Fruit fly (Drosophila melanogaster) whole organism, embryonic: ENCODE data around the gene Iru.

Experiments
- Adf1 ChIP-seq: fragments of 200-800 bp; sonication (Bioruptor generic); IDR thresholded peaks from 2 replicates; pipeline ENCODE4 v1.3.6; 2022; ENCODE audit warnings: missing biosample characterization, missing genetic modification characterization
- Asciz ChIP-seq: fragments of 200-800 bp; sonication (Bioruptor generic); optimal IDR thresholded peaks from 2 replicates; lab custom pipeline; 2017; ENCODE audit warnings: missing biosample characterization, mild to moderate bottlenecking, missing genetic modification characterization, missing genetic modification reagents
- Bteb2 ChIP-seq: fragments of 200-800 bp; sonication (Bioruptor generic); optimal IDR thresholded peaks from 2 replicates; lab custom pipeline; 2016; ENCODE audit warnings: missing biosample characterization, missing genetic modification characterization
- CG10462 ChIP-seq: fragments of 200-800 bp; sonication (Bioruptor generic); optimal IDR thresholded peaks from 2 replicates; lab custom pipeline; 2016; ENCODE audit warnings: missing biosample characterization, missing genetic modification characterization
- CG11085 ChIP-seq: fragments of 200-800 bp; sonication (Bioruptor generic); IDR thresholded peaks from 2 replicates; pipeline ENCODE4 v1.3.6; 2022; ENCODE audit warnings: missing biosample characterization, missing genetic modification characterization
- CG12155 ChIP-seq: fragments of 200-800 bp; sonication (Bioruptor generic); optimal IDR thresholded peaks from 3 replicates; lab custom pipeline; 2016; ENCODE audit warnings: missing biosample characterization, missing genetic modification characterization
- CG13123 ChIP-seq: fragments of 200-800 bp; sonication (Bioruptor generic); optimal IDR thresholded peaks from 2 replicates; lab custom pipeline; 2016; ENCODE audit warnings: missing biosample characterization, missing genetic modification characterization
- CG13296 ChIP-seq: fragments of 200-800 bp; sonication (Bioruptor generic); optimal IDR thresholded peaks from 3 replicates; lab custom pipeline; 2018; ENCODE audit warnings: missing biosample characterization, mild to moderate bottlenecking, missing genetic modification characterization
- CG15514 ChIP-seq: fragments of 200-800 bp; sonication (Bioruptor generic); optimal IDR thresholded peaks from 3 replicates; lab custom pipeline; 2017; ENCODE audit warnings: missing biosample characterization, missing genetic modification characterization, mild to moderate bottlenecking, moderate library complexity, missing genetic modification reagents
- CG16863 ChIP-seq: fragments of 200-800 bp; sonication (Bioruptor generic); optimal IDR thresholded peaks from 3 replicates; lab custom pipeline; 2016; ENCODE audit warnings: missing biosample characterization, missing genetic modification characterization
- CG17612 ChIP-seq: fragments of 200-800 bp; sonication (Bioruptor generic); IDR thresholded peaks from 2 replicates; pipeline ENCODE4 v1.3.6; 2022; ENCODE audit warnings: missing biosample characterization, missing genetic modification characterization
- CG2199 ChIP-seq: fragments of 200-800 bp; sonication (Bioruptor generic); IDR thresholded peaks from 3 replicates; pipeline ENCODE4 v1.3.6; 2022; ENCODE audit warnings: missing biosample characterization, missing genetic modification characterization
- CG31224 ChIP-seq: fragments of 200-800 bp; sonication (Bioruptor generic); IDR thresholded peaks from 2 replicates; pipeline ENCODE4 v1.3.6; 2022; ENCODE audit warnings: missing biosample characterization, missing genetic modification characterization
- CG31365 ChIP-seq: fragments of 200-800 bp; sonication (Bioruptor generic); optimal IDR thresholded peaks from 2 replicates; lab custom pipeline; 2018; ENCODE audit warnings: missing biosample characterization, mild to moderate bottlenecking, missing genetic modification characterization
- CG4282 ChIP-seq: fragments of 200-800 bp; sonication (Bioruptor generic); optimal IDR thresholded peaks from 2 replicates; lab custom pipeline; 2016; ENCODE audit warnings: missing biosample characterization, missing genetic modification characterization
- CG5245 ChIP-seq: fragments of 200-800 bp; sonication (Bioruptor generic); optimal IDR thresholded peaks from 3 replicates; lab custom pipeline; 2016; ENCODE audit warnings: missing biosample characterization, missing genetic modification characterization
- CG6254 ChIP-seq: fragments of 200-800 bp; sonication (Bioruptor generic); optimal IDR thresholded peaks from 3 replicates; lab custom pipeline; 2017; ENCODE audit warnings: mild to moderate bottlenecking, missing biosample characterization, missing genetic modification reagents, missing genetic modification characterization
- CG8359 ChIP-seq: fragments of 200-800 bp; sonication (Bioruptor generic); optimal IDR thresholded peaks from 2 replicates; lab custom pipeline; 2017; ENCODE audit warnings: missing biosample characterization, mild to moderate bottlenecking, missing genetic modification characterization, borderline replicate concordance
- CG8765 ChIP-seq: fragments of 200-800 bp; sonication (Bioruptor generic); IDR thresholded peaks from 2 replicates; pipeline ENCODE4 v1.3.6; 2022; ENCODE audit warnings: missing biosample characterization, missing genetic modification characterization
- CG9932 ChIP-seq: fragments of 200-800 bp; sonication (Bioruptor generic); IDR thresholded peaks from 2 replicates; pipeline ENCODE4 v1.3.6; 2022; ENCODE audit warnings: missing biosample characterization, missing genetic modification characterization
- Deaf1 ChIP-seq: fragments of 200-800 bp; optimal IDR thresholded peaks from 3 replicates; lab custom pipeline; 2019; ENCODE audit warnings: missing biosample characterization, mild to moderate bottlenecking, missing genetic modification characterization, moderate library complexity
- Dp ChIP-seq: fragments of 200-800 bp; sonication (Bioruptor generic); optimal IDR thresholded peaks from 2 replicates; lab custom pipeline; 2018; ENCODE audit warnings: missing biosample characterization, mild to moderate bottlenecking, missing genetic modification characterization, moderate library complexity
- Drgx ChIP-seq: fragments of 200-800 bp; sonication (Bioruptor generic); IDR thresholded peaks from 2 replicates; pipeline ENCODE4 v1.3.6; 2022; ENCODE audit warnings: missing biosample characterization, missing genetic modification characterization
- Fer2 ChIP-seq: fragments of 200-800 bp; sonication (Bioruptor generic); optimal IDR thresholded peaks from 2 replicates; lab custom pipeline; 2018; ENCODE audit warnings: missing biosample characterization, mild to moderate bottlenecking, missing genetic modification characterization, moderate library complexity
- Gsc ChIP-seq: fragments of 200-800 bp; sonication (Bioruptor generic); IDR thresholded peaks from 2 replicates; pipeline ENCODE4 v1.3.6; 2022; ENCODE audit warnings: missing biosample characterization, missing genetic modification characterization
- Meics ChIP-seq: fragments of 200-800 bp; sonication (Bioruptor generic); optimal IDR thresholded peaks from 2 replicates; lab custom pipeline; 2017; ENCODE audit warnings: missing biosample characterization, mild to moderate bottlenecking, missing genetic modification characterization
- NC2β ChIP-seq: fragments of 200-800 bp; sonication (Bioruptor generic); optimal IDR thresholded peaks from 2 replicates; lab custom pipeline; 2016; ENCODE audit warnings: missing biosample characterization, missing genetic modification characterization
- Nf-YA ChIP-seq: fragments of 200-800 bp; sonication (Bioruptor generic); IDR thresholded peaks from 2 replicates; pipeline ENCODE4 v1.3.6; 2022; ENCODE audit warnings: missing biosample characterization, missing genetic modification characterization
- Poxn ChIP-seq: fragments of 200-800 bp; sonication (Bioruptor generic); IDR thresholded peaks from 2 replicates; pipeline ENCODE4 v1.3.6; 2022; ENCODE audit warnings: missing biosample characterization, missing genetic modification characterization
- Ravus ChIP-seq: fragments of 200-800 bp; sonication (Bioruptor generic); IDR thresholded peaks from 2 replicates; pipeline ENCODE4 v1.3.6; 2022; ENCODE audit warnings: missing biosample characterization, missing genetic modification characterization
- Sin3A ChIP-seq: fragments of >200 bp; optimal IDR thresholded peaks from 2 replicates; lab custom pipeline; 2018
- Vsx1 ChIP-seq: fragments of 200-800 bp; sonication (Bioruptor generic); optimal IDR thresholded peaks from 2 replicates; lab custom pipeline; 2017; ENCODE audit warnings: missing biosample characterization, mild to moderate bottlenecking, missing genetic modification characterization, missing genetic modification reagents
- YL-1 ChIP-seq: fragments of 200-800 bp; sonication (Bioruptor generic); optimal IDR thresholded peaks from 3 replicates; lab custom pipeline; 2017; ENCODE audit warnings: missing biosample characterization, mild to moderate bottlenecking, missing genetic modification characterization
- ase ChIP-seq: fragments of 200-800 bp; sonication (Bioruptor generic); IDR thresholded peaks from 3 replicates; pipeline ENCODE4 v1.3.6; 2022; ENCODE audit warnings: missing biosample characterization, missing genetic modification characterization
- ato ChIP-seq: fragments of 200-800 bp; sonication (Bioruptor generic); IDR thresholded peaks from 2 replicates; pipeline ENCODE4 v1.3.6; 2022; ENCODE audit warnings: missing biosample characterization, missing genetic modification characterization; ENCODE audit not compliant: partially characterized antibody
- corto ChIP-seq: fragments of 200-800 bp; sonication (Bioruptor generic); optimal IDR thresholded peaks from 2 replicates; lab custom pipeline; 2016; ENCODE audit warnings: missing biosample characterization, mild to moderate bottlenecking, missing genetic modification characterization, moderate library complexity
- crol ChIP-seq: fragments of 200-800 bp; sonication (Bioruptor generic); IDR thresholded peaks from 2 replicates; pipeline ENCODE4 v1.3.6; 2022; ENCODE audit warnings: missing biosample characterization, missing genetic modification characterization
- fd96Cb ChIP-seq: fragments of 200-800 bp; sonication (Bioruptor generic); optimal IDR thresholded peaks from 2 replicates; lab custom pipeline; 2018; ENCODE audit warnings: missing biosample characterization, mild to moderate bottlenecking, missing genetic modification characterization, moderate library complexity
- gfzf ChIP-seq: fragments of 200-800 bp; sonication (Bioruptor generic); optimal IDR thresholded peaks from 2 replicates; lab custom pipeline; 2016; ENCODE audit warnings: missing biosample characterization, mild to moderate bottlenecking, missing genetic modification characterization, moderate library complexity
- gro ChIP-seq: fragments of 200-800 bp; sonication (Bioruptor generic); optimal IDR thresholded peaks from 2 replicates; lab custom pipeline; 2016; ENCODE audit warnings: missing biosample characterization, missing genetic modification characterization
- lbe ChIP-seq: fragments of 200-800 bp; sonication (Bioruptor generic); optimal IDR thresholded peaks from 2 replicates; lab custom pipeline; 2016; ENCODE audit warnings: missing biosample characterization, mild to moderate bottlenecking, missing genetic modification characterization
- nau ChIP-seq: fragments of 200-800 bp; sonication (Bioruptor generic); optimal IDR thresholded peaks from 3 replicates; lab custom pipeline; 2017; ENCODE audit warnings: missing biosample characterization, mild to moderate bottlenecking, missing genetic modification characterization, missing genetic modification reagents
- nom ChIP-seq: fragments of 200-800 bp; sonication (Bioruptor generic); optimal IDR thresholded peaks from 2 replicates; lab custom pipeline; 2017; ENCODE audit warnings: missing biosample characterization, missing genetic modification characterization, mild to moderate bottlenecking, moderate library complexity, missing genetic modification reagents
- odd ChIP-seq: fragments of 200-800 bp; sonication (Bioruptor generic); optimal IDR thresholded peaks from 2 replicates; lab custom pipeline; 2017; ENCODE audit warnings: missing biosample characterization, mild to moderate bottlenecking, missing genetic modification characterization
- pfk ChIP-seq: fragments of 200-800 bp; sonication (Bioruptor generic); optimal IDR thresholded peaks from 2 replicates; lab custom pipeline; 2018; ENCODE audit warnings: missing biosample characterization, mild to moderate bottlenecking, missing genetic modification characterization, moderate library complexity
- sens-2 ChIP-seq: fragments of 200-800 bp; sonication (Bioruptor generic); IDR thresholded peaks from 2 replicates; pipeline ENCODE4 v1.3.6; 2022; ENCODE audit warnings: missing biosample characterization, missing genetic modification characterization
- shn ChIP-seq: fragments of 200-800 bp; sonication (Bioruptor generic); optimal IDR thresholded peaks from 3 replicates; lab custom pipeline; 2016; ENCODE audit warnings: missing biosample characterization, missing genetic modification characterization
- sisA ChIP-seq: fragments of 200-800 bp; sonication (Bioruptor generic); IDR thresholded peaks from 2 replicates; pipeline ENCODE4 v1.3.6; 2022; ENCODE audit warnings: missing biosample characterization, missing genetic modification characterization
- twi ChIP-seq: fragments of 200-800 bp; optimal IDR thresholded peaks from 2 replicates; lab custom pipeline; 2019; ENCODE audit warnings: missing biosample characterization, mild to moderate bottlenecking, missing genetic modification characterization, moderate library complexity
- vnd ChIP-seq: fragments of 200-800 bp; sonication (Bioruptor generic); IDR thresholded peaks from 3 replicates; pipeline ENCODE4 v1.3.6; 2022; ENCODE audit warnings: missing biosample characterization, missing genetic modification characterization; ENCODE audit not compliant: partially characterized antibody
- vvl ChIP-seq: fragments of 200-800 bp; sonication (Bioruptor generic); IDR thresholded peaks from 2 replicates; pipeline ENCODE4 v1.3.6; 2022; ENCODE audit warnings: missing biosample characterization, missing genetic modification characterization
- zfh1 ChIP-seq: fragments of 200-800 bp; sonication (Bioruptor generic); IDR thresholded peaks from 3 replicates; pipeline ENCODE4 v1.3.6; 2022; ENCODE audit warnings: missing biosample characterization, missing genetic modification characterization

The Iru gene

DNA sequence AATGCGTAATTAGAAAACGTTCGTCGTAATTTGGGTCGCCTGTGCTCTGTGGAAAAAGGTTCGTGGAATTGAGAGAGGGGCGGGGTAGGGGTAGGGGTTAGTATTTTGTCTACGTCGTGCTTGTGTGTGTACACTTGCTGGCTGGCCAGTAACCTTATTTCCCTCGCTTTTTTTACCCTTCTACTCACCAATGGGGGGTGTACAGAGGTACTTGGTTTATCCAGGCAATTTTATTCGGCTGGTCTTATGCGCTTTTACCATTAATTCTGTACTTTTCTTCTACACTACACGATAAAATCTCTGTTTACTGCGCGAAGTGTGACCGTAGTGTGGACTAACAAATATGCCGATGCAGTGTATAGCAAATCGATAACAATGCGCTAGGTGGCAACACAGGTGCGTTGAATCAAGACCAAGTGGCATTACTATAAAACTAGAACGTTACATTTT is 13.5 kb downstream of the Iru start, which contains the start of gene tgo (continued):
- no peak for TF ChIP-seq Vsx1
- TF ChIP-seq CG8359, result no peak
- no peak for TF ChIP-seq Meics
- TF ChIP-seq YL-1 (GFP tag; lab: Kevin White, UChicago), result peak; percentile 96
- TF ChIP-seq nau (GFP tag; lab: Kevin White, UChicago), result no peak
- no peak for TF ChIP-seq Gsc
- no peak for TF ChIP-seq CG9932 (GFP tag; lab: Robert Waterston, UW)
- TF ChIP-seq gro (GFP tag; lab: Kevin White, UChicago), result no peak
- no peak for TF ChIP-seq CG31224 (GFP tag; lab: Robert Waterston, UW)
- TF ChIP-seq CG5245 (GFP tag; lab: Kevin White, UChicago), result no peak
- no peak; the same call in 1 of the 2 replicates for TF ChIP-seq vvl (GFP tag; lab: Robert Waterston, UW)
- TF ChIP-seq Nf-YA, result no peak
- TF ChIP-seq lbe (GFP tag; lab: Kevin White, UChicago), result no peak
- peak; percentile 65 for TF ChIP-seq Sin3A (lab: Kevin White, UChicago)
- TF ChIP-seq odd (GFP tag; lab: Kevin White, UChicago), result peak; percentile 1
- no peak for TF ChIP-seq CG11085 (GFP tag; lab: Robert Waterston, UW)
- TF ChIP-seq sisA, result no peak
- TF ChIP-seq zfh1, result 0 out of 3 replicates have a peak, but pooled peaks have one; percentile 22
- no peak for TF ChIP-seq sens-2 (GFP tag; lab: Robert Waterston, UW)
- TF ChIP-seq ase (GFP tag; lab: Robert Waterston, UW), result no peak
- no peak for TF ChIP-seq Fer2 (tag; lab: Kevin White, UChicago)
- TF ChIP-seq pfk (GFP tag; lab: Kevin White, UChicago), result no peak
- no peak for TF ChIP-seq CG17612 (GFP tag; lab: Robert Waterston, UW)
- no peak for TF ChIP-seq Asciz (GFP tag; lab: Kevin White, UChicago)
- TF ChIP-seq Dp (GFP tag; lab: Kevin White, UChicago), result peak; percentile 61
- no peak for TF ChIP-seq CG31365
- no peak for TF ChIP-seq twi (tag; lab: Kevin White, UChicago)
- no peak for TF ChIP-seq CG6254
- no peak for TF ChIP-seq Deaf1 (tag; lab: Kevin White, UChicago)
- no peak for TF ChIP-seq CG8765 (GFP tag; lab: Robert Waterston, UW)
- no peak for TF ChIP-seq CG13296
- peak; percentile 24; the same call in 1 of the 2 replicates for TF ChIP-seq Adf1 (GFP tag; lab: Robert Waterston, UW)
- TF ChIP-seq nom, result no peak
- TF ChIP-seq gfzf (GFP tag; lab: Kevin White, UChicago), result peak; percentile 90
- no peak for TF ChIP-seq CG10462 (GFP tag; lab: Kevin White, UChicago)
- no peak for TF ChIP-seq ato (GFP tag; lab: Robert Waterston, UW)
- TF ChIP-seq CG13123 (GFP tag; lab: Kevin White, UChicago), result no peak
- no peak for TF ChIP-seq Poxn
- peak; percentile 3 for TF ChIP-seq CG12155
- no peak for TF ChIP-seq fd96Cb (tag; lab: Kevin White, UChicago)
- TF ChIP-seq Ravus, result no peak
- TF ChIP-seq CG4282, result no peak
- peak; percentile 75 for TF ChIP-seq CG15514 (GFP tag; lab: Kevin White, UChicago)
- TF ChIP-seq vnd (GFP tag; lab: Robert Waterston, UW), result no peak
- no peak for TF ChIP-seq corto (GFP tag; lab: Kevin White, UChicago)
- TF ChIP-seq CG2199 (GFP tag; lab: Robert Waterston, UW), result no peak
- TF ChIP-seq Bteb2 (GFP tag; lab: Kevin White, UChicago), result no peak
- TF ChIP-seq crol (GFP tag; lab: Robert Waterston, UW), result peak; percentile 98
- TF ChIP-seq shn (GFP tag; lab: Kevin White, UChicago), result no peak
- TF ChIP-seq CG16863, result no peak
- TF ChIP-seq NC2β (GFP tag; lab: Kevin White, UChicago), result no peak
- no peak for TF ChIP-seq Drgx (GFP tag; lab: Robert Waterston, UW)
